Worm (Caenorhabditis elegans) whole organism, L4/young adult: ENCODE results near the gene srh-276.

Experiments
- W03F9.2 ChIP-seq: fragments of 150-350 bp; optimal IDR thresholded peaks from 2 replicates; lab custom pipeline; 2014; ENCODE audit warnings: missing biosample characterization, missing genetic modification characterization
- dao-5 ChIP-seq: sonication (generic microtip); optimal IDR thresholded peaks from 2 replicates; lab custom pipeline; 2016; ENCODE audit warnings: missing genotype, missing genetic modification characterization, moderate library complexity, missing compliant biosample characterization
- him-1 ChIP-seq: sonication (generic microtip); optimal IDR thresholded peaks from 2 replicates; lab custom pipeline; 2016; ENCODE audit warnings: missing genotype, missing genetic modification reagents, missing genetic modification characterization, missing compliant biosample characterization

srh-276 gene

ce11 chrV:15529069-15529468 lies at the start of gene srh-276:
Gene srh-276 (plus strand): TSS chrV:15529369.
- no peak for TF ChIP-seq dao-5 (tag; lab: Kevin White, UChicago)
- no peak for TF ChIP-seq him-1 (tag; lab: Kevin White, UChicago)
- no peak for TF ChIP-seq W03F9.2 (tag; lab: Kevin White, UChicago)

DNA sequence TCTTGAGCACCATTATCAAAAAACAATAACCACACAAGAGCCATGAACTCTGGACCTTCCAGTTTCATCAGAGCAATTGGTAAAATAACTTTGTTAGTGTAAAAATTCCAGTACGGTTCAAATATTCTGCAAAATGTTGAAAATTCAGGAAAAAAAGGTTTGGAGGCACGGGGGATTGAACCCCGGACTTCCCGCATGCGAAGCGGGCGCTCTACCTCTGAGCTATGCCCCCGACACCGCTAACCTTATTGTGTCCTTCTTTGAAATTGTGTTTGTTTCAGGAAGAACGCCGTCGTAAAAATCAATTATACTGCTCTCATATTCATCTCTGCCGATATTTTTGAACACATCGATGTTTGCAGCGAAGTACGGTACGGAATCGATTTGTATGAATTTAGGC lies 49.3 kb upstream of the srh-276 start:
- TF ChIP-seq W03F9.2 (tag; lab: Kevin White, UChicago): no peak
- no peak for TF ChIP-seq dao-5 (tag; lab: Kevin White, UChicago)
- TF ChIP-seq him-1 (tag; lab: Kevin White, UChicago): no peak

ce11 chrV:15480505-15481075 lies 48.6 kb upstream of the srh-276 start:
- no peak for TF ChIP-seq him-1 (tag; lab: Kevin White, UChicago)
- no peak for TF ChIP-seq dao-5 (tag; lab: Kevin White, UChicago)
- TF ChIP-seq W03F9.2 (tag; lab: Kevin White, UChicago): no peak

ce11 chrV:15481374-15481773 lies 47.8 kb upstream of the srh-276 start, which contains the start of gene nhr-150:
Gene nhr-150 (minus strand): TSS chrV:15481465.
- TF ChIP-seq him-1 (tag; lab: Kevin White, UChicago) (no peak), W03F9.2 (tag; lab: Kevin White, UChicago) (no peak), dao-5 (tag; lab: Kevin White, UChicago) (no peak)

DNA sequence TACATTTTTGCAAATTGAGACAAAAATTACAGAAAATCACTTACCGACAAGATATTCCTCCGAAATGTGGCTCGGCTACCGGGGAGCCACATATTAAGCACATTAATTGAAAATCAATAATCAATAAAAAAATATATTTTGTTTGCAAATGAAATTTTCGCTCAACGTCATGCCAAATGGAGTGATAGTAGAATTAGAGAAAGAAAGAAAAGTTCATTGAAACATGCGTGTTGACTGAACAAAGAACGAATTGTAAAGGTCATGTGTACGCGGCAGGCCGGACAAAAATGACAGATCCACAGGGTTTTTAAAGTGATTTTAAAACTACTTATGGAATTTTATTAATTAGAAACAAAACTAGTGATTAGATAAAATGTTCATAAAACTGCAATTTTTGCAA lies 45.6 kb upstream of the srh-276 start:
- TF ChIP-seq dao-5 (tag; lab: Kevin White, UChicago): no peak

- no peak for TF ChIP-seq W03F9.2 (tag; lab: Kevin White, UChicago)
- TF ChIP-seq him-1 (tag; lab: Kevin White, UChicago): no peak
- TF ChIP-seq dao-5 (tag; lab: Kevin White, UChicago): no peak
Measured at ce11 chrV:15484537-15484936, 44.6 kb upstream of the srh-276 start, which contains the start of gene C06B8.3. Gene C06B8.3 (minus strand): TSS chrV:15484637.

DNA sequence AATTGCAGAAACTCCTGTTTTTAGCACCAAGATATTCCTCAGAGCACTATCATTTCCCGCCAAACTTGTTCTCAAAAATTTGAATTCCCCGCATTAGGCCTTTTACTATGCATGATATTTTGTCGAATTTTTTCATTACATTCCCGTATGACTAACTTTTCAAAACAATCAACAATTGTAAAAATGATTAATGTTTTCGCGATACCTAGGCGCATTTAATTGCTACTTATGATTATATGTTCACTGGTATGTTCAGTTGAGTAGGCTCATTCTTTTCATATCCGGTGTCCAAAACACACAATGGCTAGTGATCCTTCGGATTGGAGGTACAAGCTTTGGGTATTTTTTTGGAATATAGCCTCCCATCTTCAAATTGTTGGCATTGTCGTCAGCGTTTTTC lies 41.4 kb upstream of the srh-276 start, which contains the start of gene srw-21:
srw-21 (plus strand) TSS at position 301 of the 400 bp plus-strand sequence.
- TF ChIP-seq dao-5 (tag; lab: Kevin White, UChicago) (no peak), him-1 (tag; lab: Kevin White, UChicago) (no peak), W03F9.2 (tag; lab: Kevin White, UChicago) (no peak)

DNA sequence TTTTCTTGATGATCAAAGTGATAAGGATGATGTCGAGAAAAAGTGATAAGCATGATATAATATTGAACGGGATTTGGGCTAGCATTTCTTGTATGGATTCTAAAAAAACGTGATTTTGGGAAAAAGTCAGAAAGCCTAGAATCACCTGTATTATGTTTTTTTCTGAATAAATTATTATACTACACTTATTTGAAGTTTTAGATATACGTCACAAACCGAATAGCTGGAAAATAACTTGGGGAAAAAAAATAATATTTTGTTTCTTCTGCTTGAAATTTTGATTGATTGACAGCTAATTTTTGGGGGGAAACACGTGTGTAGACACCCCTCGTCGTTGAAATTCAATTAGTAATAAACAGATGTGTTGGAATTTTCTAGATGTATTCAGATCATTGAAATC lies 36.7 kb upstream of the srh-276 start, which contains the start of gene str-264:
str-264 (minus strand) TSS at position 101 of the 400 bp plus-strand sequence.
- TF ChIP-seq W03F9.2 (tag; lab: Kevin White, UChicago) (no peak), him-1 (tag; lab: Kevin White, UChicago) (no peak), dao-5 (tag; lab: Kevin White, UChicago) (no peak)

ce11 chrV:15493680-15494079 lies 35.5 kb upstream of the srh-276 start, which contains the start of gene srh-218:
Gene srh-218 (plus strand): TSS chrV:15493980.
- no peak for TF ChIP-seq W03F9.2 (tag; lab: Kevin White, UChicago)
- no peak for TF ChIP-seq dao-5 (tag; lab: Kevin White, UChicago)
- TF ChIP-seq him-1 (tag; lab: Kevin White, UChicago): no peak

ce11 chrV:15495169-15495568 lies 34.0 kb upstream of the srh-276 start, which contains the start of gene srh-219:
Gene srh-219 (plus strand): TSS chrV:15495469.
- TF ChIP-seq him-1 (tag; lab: Kevin White, UChicago): no peak
- TF ChIP-seq W03F9.2 (tag; lab: Kevin White, UChicago): no peak

DNA sequence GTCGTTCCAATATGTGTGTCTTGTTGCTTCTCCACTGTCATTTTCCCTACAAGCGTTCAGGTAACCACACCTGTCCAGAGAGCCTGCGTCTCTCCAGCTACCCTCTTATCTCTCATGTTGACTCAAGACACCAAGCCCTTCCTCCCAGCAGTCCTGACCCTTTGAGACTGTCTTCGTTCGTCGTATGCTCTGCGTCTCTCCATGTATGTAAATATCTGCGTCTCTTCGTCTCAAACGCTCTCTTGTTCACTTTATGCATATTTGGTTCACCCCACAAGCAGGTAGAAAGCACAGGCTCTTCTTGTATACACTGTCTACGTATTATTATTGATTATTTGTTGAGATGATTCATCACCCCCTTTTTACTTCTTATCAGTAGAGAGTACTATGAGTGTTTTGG lies 31.4 kb upstream of the srh-276 start:
- TF ChIP-seq dao-5 (tag; lab: Kevin White, UChicago): no peak
- TF ChIP-seq W03F9.2 (tag; lab: Kevin White, UChicago): no peak
- no peak for TF ChIP-seq him-1 (tag; lab: Kevin White, UChicago)

DNA sequence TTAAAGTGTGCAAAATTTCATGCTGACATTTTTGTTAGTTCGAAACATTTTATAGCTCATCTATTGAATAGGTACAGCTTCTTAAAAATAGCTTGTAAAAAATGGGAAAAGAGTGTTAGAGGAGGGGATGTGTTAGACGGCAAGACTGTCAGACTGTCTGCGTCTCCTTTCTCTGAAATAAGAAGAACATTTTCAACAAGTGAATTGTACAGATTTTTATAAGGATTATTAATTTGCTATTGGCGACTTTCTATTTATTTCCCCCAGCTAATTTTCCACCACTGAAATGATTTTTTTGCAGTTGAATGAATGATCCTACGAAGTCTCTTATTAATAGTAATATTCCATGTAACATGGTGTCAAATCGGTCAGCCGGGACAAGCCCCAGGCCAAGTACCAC lies 30.7 kb upstream of the srh-276 start, which contains the start of gene C06B8.7:
C06B8.7 (plus strand) TSS at position 301 of the 400 bp plus-strand sequence.
- no peak for TF ChIP-seq dao-5 (tag; lab: Kevin White, UChicago)
- TF ChIP-seq him-1 (tag; lab: Kevin White, UChicago): no peak
- no peak for TF ChIP-seq W03F9.2 (tag; lab: Kevin White, UChicago)

DNA sequence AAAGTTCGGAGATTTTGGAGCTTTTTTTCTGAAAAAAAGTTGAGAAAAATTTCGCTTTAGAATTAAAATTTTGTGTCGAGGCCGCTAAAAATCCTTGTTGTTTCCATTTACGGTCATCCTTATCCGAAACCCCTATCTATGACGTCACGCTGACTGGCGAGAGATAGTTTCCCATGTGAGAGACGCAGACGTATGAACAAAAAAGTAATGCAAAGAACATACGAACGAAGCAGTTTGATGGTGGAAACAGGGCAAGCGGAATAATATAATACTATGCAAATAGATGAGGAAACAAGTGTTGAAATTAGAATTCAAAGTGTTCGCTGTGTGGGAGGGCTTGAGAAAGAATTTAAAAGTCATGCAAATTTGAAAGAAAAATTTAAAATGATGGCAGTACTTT lies 30.1 kb upstream of the srh-276 start:
- TF ChIP-seq dao-5 (tag; lab: Kevin White, UChicago): no peak
- no peak for TF ChIP-seq him-1 (tag; lab: Kevin White, UChicago)
- TF ChIP-seq W03F9.2 (tag; lab: Kevin White, UChicago): no peak

- TF ChIP-seq dao-5 (tag; lab: Kevin White, UChicago) (no peak), him-1 (tag; lab: Kevin White, UChicago) (no peak), W03F9.2 (tag; lab: Kevin White, UChicago) (no peak)
Measured at ce11 chrV:15503603-15504002, 25.6 kb upstream of the srh-276 start.
